Worm (Caenorhabditis elegans): ENCODE data around the gene K08F8.7.

The K08F8.7 gene

DNA sequence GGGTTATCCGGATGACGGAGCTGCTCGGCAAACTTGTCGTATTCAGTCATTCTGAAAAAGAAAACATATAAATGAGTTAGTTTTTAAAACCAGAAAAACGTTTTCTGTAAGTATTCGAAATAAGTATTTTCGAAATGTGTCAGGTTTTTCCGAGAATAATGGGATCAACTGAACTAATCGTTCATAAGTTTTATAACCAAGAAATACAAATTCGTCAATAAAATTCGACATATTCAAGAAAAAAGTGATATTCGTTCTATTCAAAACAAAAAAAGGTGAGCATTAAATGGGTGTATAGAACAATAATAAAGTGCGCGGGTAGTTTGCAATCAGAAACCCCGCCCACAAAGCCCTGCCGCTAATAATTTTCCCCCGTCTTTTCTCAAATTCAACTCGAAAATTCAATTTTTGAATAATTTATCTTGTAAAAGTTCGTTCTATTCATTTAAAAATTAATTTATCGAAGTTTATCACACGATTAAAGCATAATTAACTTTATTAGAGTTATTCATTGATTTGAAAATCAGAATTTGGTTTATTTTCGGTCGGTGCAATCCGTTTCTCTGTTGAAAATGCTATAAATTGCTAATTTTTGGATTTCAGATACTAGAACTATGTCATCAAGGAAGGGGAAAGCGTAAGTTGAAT, 38.8 kb downstream of the K08F8.7 start, which contains the start of the genes cyn-11 and T01B7.5 (continued):
- TF ChIP-seq ceh-14 (tag; optimal IDR thresholded peaks at IDR 0.05), result peak; percentile 20
- TF ChIP-seq unc-42 (tag; optimal IDR thresholded peaks at IDR 0.05), result peak; percentile 73
- TF ChIP-seq fkh-10 (GFP tag; optimal IDR thresholded peaks at IDR 0.05), result no peak
- peak; percentile 22 for TF ChIP-seq ceh-2 (tag; optimal IDR thresholded peaks at IDR 0.05)
- TF ChIP-seq fax-1 (tag; optimal IDR thresholded peaks at IDR 0.05), result no peak

DNA sequence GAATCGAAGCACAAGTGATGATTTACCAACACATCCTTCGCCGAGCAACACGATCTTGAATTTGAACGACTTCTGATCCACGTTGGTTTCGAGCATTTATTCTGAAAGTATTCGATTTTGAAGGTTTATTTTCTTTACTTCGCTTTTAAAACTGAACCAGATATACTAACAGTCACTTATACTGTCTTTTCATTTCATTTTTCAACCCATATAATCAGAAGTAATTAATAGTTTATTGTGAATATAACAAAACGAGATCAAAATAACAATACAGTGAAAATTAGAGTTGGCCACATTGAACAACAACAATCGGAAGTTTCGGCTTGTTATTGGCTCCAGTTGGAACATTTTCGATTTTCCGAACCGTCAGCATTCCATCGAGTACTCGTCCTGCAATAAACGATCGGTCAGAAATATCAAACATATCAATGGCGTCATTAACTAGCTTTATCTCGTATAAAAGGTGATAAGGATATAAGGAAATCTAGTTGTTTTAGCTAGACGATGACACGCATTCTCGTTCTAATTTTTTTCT, 40.2 kb downstream of the K08F8.7 start, which contains the start of the genes rab-21 and T01B7.13:
TSS of gene rab-21 (minus strand) at position 101 of the 535 bp plus-strand sequence.
TSS of gene T01B7.13 (plus strand) at position 485 of the 535 bp plus-strand sequence.
- TF ChIP-seq pha-2 (tag; optimal IDR thresholded peaks at IDR 0.05), result no peak
- no peak for TF ChIP-seq ceh-45 (GFP tag; IDR thresholded peaks at IDR 0.05)
- TF ChIP-seq ahr-1 (tag; optimal IDR thresholded peaks at IDR 0.05), result no peak
- no peak for TF ChIP-seq ceh-24 (tag; optimal IDR thresholded peaks at IDR 0.05)
- TF ChIP-seq che-1 (tag; optimal IDR thresholded peaks at IDR 0.05), result no peak
- TF ChIP-seq tbx-7 (tag; optimal IDR thresholded peaks at IDR 0.05), result no peak
- no peak for TF ChIP-seq unc-42 (tag; optimal IDR thresholded peaks at IDR 0.05)
- TF ChIP-seq Y22D7AL.16 (tag; optimal IDR thresholded peaks at IDR 0.05), result no peak
- TF ChIP-seq ets-4 (tag; optimal IDR thresholded peaks at IDR 0.05), result no peak
- no peak for TF ChIP-seq nhr-11 (tag; optimal IDR thresholded peaks at IDR 0.05)
- no peak for TF ChIP-seq ama-1 (optimal IDR thresholded peaks at IDR 0.05)
- TF ChIP-seq pat-9 (tag; optimal IDR thresholded peaks at IDR 0.05), result no peak
- TF ChIP-seq odd-2 (tag; optimal IDR thresholded peaks at IDR 0.05), result no peak
- no peak for TF ChIP-seq ceh-31 (tag; optimal IDR thresholded peaks at IDR 0.05)
- TF ChIP-seq sox-4 (tag; optimal IDR thresholded peaks at IDR 0.05), result no peak
- no peak for TF ChIP-seq dmd-4 (tag; optimal IDR thresholded peaks at IDR 0.05; ENCODE audit: borderline replicate concordance)
- no peak for TF ChIP-seq ref-2 (tag; optimal IDR thresholded peaks at IDR 0.05)
- no peak for TF ChIP-seq rnt-1 (tag; optimal IDR thresholded peaks at IDR 0.05)
- TF ChIP-seq gmeb-2 (tag; optimal IDR thresholded peaks at IDR 0.05), result no peak

DNA sequence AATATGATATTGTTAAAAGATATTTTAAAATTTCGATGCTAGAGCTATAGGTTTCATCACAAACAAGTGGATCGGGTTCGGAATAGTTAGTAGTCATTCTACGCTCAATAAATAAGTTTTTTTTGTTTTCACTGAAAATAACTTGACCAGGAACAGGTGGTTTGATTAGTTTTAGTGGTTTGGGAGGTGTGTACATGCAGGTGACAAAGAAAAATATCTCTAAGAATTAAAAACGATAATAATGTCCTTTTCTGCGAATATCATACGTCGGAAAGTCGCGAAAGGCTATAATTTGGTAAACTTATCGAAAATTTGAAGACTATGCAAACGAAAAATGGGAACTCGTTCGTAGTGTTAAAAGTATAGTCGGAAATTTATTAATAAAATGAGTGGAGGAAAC, 44.9 kb downstream of the K08F8.7 start, which contains the start of gene srg-15:
TSS of gene srg-15 (minus strand) at position 101 of the 400 bp plus-strand sequence.
- TF ChIP-seq T23F11.4 (GFP tag; optimal IDR thresholded peaks at IDR 0.05), result no peak
- TF ChIP-seq fkh-10 (GFP tag; optimal IDR thresholded peaks at IDR 0.05), result no peak
- no peak for TF ChIP-seq Y22D7AL.16 (tag; optimal IDR thresholded peaks at IDR 0.05)
- no peak for TF ChIP-seq ceh-19 (GFP tag; optimal IDR thresholded peaks at IDR 0.05)
- TF ChIP-seq nhr-11 (tag; optimal IDR thresholded peaks at IDR 0.05), result no peak
- no peak for TF ChIP-seq hlh-8 (tag; optimal IDR thresholded peaks at IDR 0.05)
- no peak for TF ChIP-seq C08G9.2 (tag; optimal IDR thresholded peaks at IDR 0.05)
- TF ChIP-seq pha-2 (tag; optimal IDR thresholded peaks at IDR 0.05), result no peak
- TF ChIP-seq nhr-232 (tag; optimal IDR thresholded peaks at IDR 0.05), result no peak
- no peak for TF ChIP-seq tbx-2 (tag; optimal IDR thresholded peaks at IDR 0.05)
- TF ChIP-seq lim-6 (tag; optimal IDR thresholded peaks at IDR 0.05), result no peak
- no peak for TF ChIP-seq ceh-14 (tag; optimal IDR thresholded peaks at IDR 0.05)
- no peak for TF ChIP-seq ceh-45 (GFP tag; IDR thresholded peaks at IDR 0.05)

DNA sequence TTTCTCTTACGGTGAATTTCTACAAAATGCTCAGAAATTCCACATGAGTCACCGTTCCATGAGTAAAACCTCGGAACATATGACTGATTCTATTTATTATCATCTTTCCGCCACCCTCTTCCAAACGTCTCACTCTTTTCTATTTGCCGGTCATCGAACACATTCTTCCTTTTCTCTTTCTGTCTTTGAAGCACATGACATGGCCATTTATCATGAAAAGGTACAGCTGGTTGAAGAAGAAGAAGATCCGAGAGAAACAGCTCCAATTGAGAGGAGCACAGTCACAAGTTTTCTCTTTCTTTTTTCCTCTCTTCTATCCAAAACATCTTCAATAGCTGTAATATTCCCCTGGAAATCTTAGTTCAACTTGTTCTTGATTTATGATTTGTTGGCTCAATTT, 48.1 kb downstream of the K08F8.7 start, which contains the start of gene cup-16:
TSS of gene cup-16 (plus strand) at position 132 of the 400 bp plus-strand sequence.
- TF ChIP-seq unc-55 (GFP tag; optimal IDR thresholded peaks at IDR 0.05), result no peak
- no peak for TF ChIP-seq ceh-31 (tag; optimal IDR thresholded peaks at IDR 0.05)
- TF ChIP-seq ceh-19 (GFP tag; optimal IDR thresholded peaks at IDR 0.05), result no peak
- TF ChIP-seq unc-3 (GFP tag; conservative IDR thresholded peaks at IDR 0.05), result no peak
- TF ChIP-seq unc-3 (tag; optimal IDR thresholded peaks at IDR 0.05), result no peak
- TF ChIP-seq hlh-6 (tag; optimal IDR thresholded peaks at IDR 0.05), result no peak

All from whole organism, late embryonic.